Worm (Caenorhabditis elegans) whole organism, young adult: ENCODE measurements around the gene W01C8.1.

ENCODE experiments used
- B0261.1 ChIP-seq: sonication (generic microtip); optimal IDR thresholded peaks from 2 replicates; lab custom pipeline; 2016; ENCODE audit warnings: mild to moderate bottlenecking, missing genetic modification characterization, moderate library complexity, missing compliant biosample characterization
- T07F8.4 ChIP-seq: sonication (generic microtip); optimal IDR thresholded peaks from 2 replicates; lab custom pipeline; 2016; ENCODE audit warnings: mild to moderate bottlenecking, missing genetic modification characterization, moderate library complexity, missing compliant biosample characterization
- T26A5.8 ChIP-seq: sonication (generic microtip); optimal IDR thresholded peaks from 2 replicates; lab custom pipeline; 2016; ENCODE audit warnings: missing genetic modification characterization, missing compliant biosample characterization
- Y53F4B.3 ChIP-seq: fragments of 200-800 bp; sonication (Bioruptor generic); IDR thresholded peaks from 2 replicates; pipeline ENCODE4 v1.3.6; 2022; ENCODE audit warnings: missing genetic modification reagents, missing genetic modification characterization, missing compliant biosample characterization
- Y67H2A.10 ChIP-seq: fragments of 200-800 bp; sonication (Bioruptor generic); conservative IDR thresholded peaks from 2 replicates; pipeline ENCODE4 v1.3.6; 2022; ENCODE audit warnings: missing genetic modification reagents, missing genetic modification characterization, missing compliant biosample characterization
- Y79H2A.3 ChIP-seq: fragments of 200-800 bp; sonication (Bioruptor generic); conservative IDR thresholded peaks from 2 replicates; pipeline ENCODE4 v1.3.6; 2022; ENCODE audit warnings: missing genetic modification reagents, missing genetic modification characterization, missing compliant biosample characterization
- ZK185.1 ChIP-seq: sonication (generic microtip); optimal IDR thresholded peaks from 2 replicates; lab custom pipeline; 2016; ENCODE audit warnings: mild to moderate bottlenecking, missing genetic modification characterization, missing compliant biosample characterization; ENCODE audit not compliant: poor library complexity, severe bottlenecking
- akir-1 ChIP-seq: fragments of 200-800 bp; sonication (Bioruptor generic); optimal IDR thresholded peaks from 2 replicates; lab custom pipeline; 2018; ENCODE audit warnings: mild to moderate bottlenecking, missing genetic modification characterization, moderate library complexity, missing compliant biosample characterization
- ama-1 ChIP-seq, 3 experiments: fragments of 150-350 bp in 1 of 3; sonication (generic microtip) in 2 of 3; optimal IDR thresholded peaks; 2 replicates each; lab custom pipeline; 2014 to 2018; ENCODE audit warnings: missing biosample characterization in 2 of 3, missing genetic modification characterization in 2 of 3, missing genetic modification reagents in 2 of 3
- aptf-2 ChIP-seq: fragments of 200-800 bp; sonication (Bioruptor generic); conservative IDR thresholded peaks from 2 replicates; pipeline ENCODE4 v1.3.6; 2022; ENCODE audit warnings: missing genetic modification reagents, missing genetic modification characterization, missing compliant biosample characterization
- attf-6 ChIP-seq: fragments of 200-800 bp; sonication (Bioruptor generic); IDR thresholded peaks from 2 replicates; pipeline ENCODE4 v1.3.6; 2022; ENCODE audit warnings: missing genetic modification reagents, missing genetic modification characterization, missing compliant biosample characterization
- cebp-2 ChIP-seq: fragments of 200-800 bp; sonication (Bioruptor generic); IDR thresholded peaks from 2 replicates; pipeline ENCODE4 v1.3.6; 2022; ENCODE audit warnings: missing genetic modification characterization, missing compliant biosample characterization
- ceh-27 ChIP-seq: fragments of 200-800 bp; sonication (Bioruptor generic); optimal IDR thresholded peaks from 2 replicates; lab custom pipeline; 2018; ENCODE audit warnings: mild to moderate bottlenecking, missing genetic modification characterization, moderate library complexity, missing compliant biosample characterization
- chd-7 ChIP-seq: sonication (generic microtip); optimal IDR thresholded peaks from 2 replicates; lab custom pipeline; 2016; ENCODE audit warnings: mild to moderate bottlenecking, missing genetic modification characterization, moderate library complexity, missing compliant biosample characterization
- die-1 ChIP-seq: sonication (generic microtip); optimal IDR thresholded peaks from 2 replicates; lab custom pipeline; 2016; ENCODE audit warnings: missing genotype, mild to moderate bottlenecking, missing genetic modification characterization, missing compliant biosample characterization
- ets-4 ChIP-seq: fragments of 200-800 bp; sonication (Bioruptor generic); optimal IDR thresholded peaks from 2 replicates; lab custom pipeline; 2018; ENCODE audit warnings: mild to moderate bottlenecking, missing genetic modification characterization, missing compliant biosample characterization
- hlh-12 ChIP-seq: sonication (generic microtip); optimal IDR thresholded peaks from 2 replicates; lab custom pipeline; 2016; ENCODE audit warnings: missing genetic modification characterization, missing compliant biosample characterization
- lag-1 ChIP-seq: fragments of 200-800 bp; sonication (Bioruptor generic); IDR thresholded peaks from 2 replicates; pipeline ENCODE4 v1.3.6; 2022; ENCODE audit warnings: missing genetic modification reagents, missing genetic modification characterization, missing compliant biosample characterization
- madf-8 ChIP-seq: fragments of 200-800 bp; sonication (Bioruptor generic); conservative IDR thresholded peaks from 2 replicates; pipeline ENCODE4 v1.3.6; 2022; ENCODE audit warnings: missing genetic modification reagents, missing genetic modification characterization, missing compliant biosample characterization
- mxl-1 ChIP-seq: sonication (generic microtip); optimal IDR thresholded peaks from 2 replicates; lab custom pipeline; 2016; ENCODE audit warnings: missing genetic modification characterization, missing compliant biosample characterization
- pbrm-1 ChIP-seq: fragments of 200-800 bp; sonication (Bioruptor generic); IDR thresholded peaks from 2 replicates; pipeline ENCODE4 v1.3.6; 2022; ENCODE audit warnings: missing genetic modification reagents, missing genetic modification characterization, missing compliant biosample characterization
- rpc-1 ChIP-seq, 2 experiments: fragments of 150-350 bp in 1 of 2; sonication (generic microtip) in 1 of 2; optimal IDR thresholded peaks; 2 replicates each; lab custom pipeline; 2014 to 2018; ENCODE audit warnings: missing biosample characterization in 1 of 2, missing genetic modification characterization in 1 of 2, missing genetic modification reagents in 1 of 2, missing genotype in 1 of 2
- snpc-1.1 ChIP-seq: sonication (generic microtip); optimal IDR thresholded peaks from 2 replicates; lab custom pipeline; 2017; ENCODE audit warnings: missing genetic modification characterization, mild to moderate bottlenecking, missing compliant biosample characterization, antibody characterized with exemption, moderate library complexity, missing genotype, missing genetic modification reagents; ENCODE audit not compliant: insufficient read depth
- zfh-2 ChIP-seq: fragments of 200-800 bp; sonication (Bioruptor generic); conservative IDR thresholded peaks from 2 replicates; pipeline ENCODE4 v1.3.6; 2022; ENCODE audit warnings: missing genetic modification reagents, missing genetic modification characterization, missing compliant biosample characterization
- ztf-18 ChIP-seq: sonication (generic microtip); optimal IDR thresholded peaks from 2 replicates; lab custom pipeline; 2016; ENCODE audit warnings: missing genotype, mild to moderate bottlenecking, missing genetic modification characterization, missing compliant biosample characterization
- ztf-26 ChIP-seq: sonication (generic microtip); optimal IDR thresholded peaks from 2 replicates; lab custom pipeline; 2017; ENCODE audit warnings: missing genetic modification characterization, missing compliant biosample characterization
- ztf-3 ChIP-seq: fragments of 200-800 bp; sonication (Bioruptor generic); optimal IDR thresholded peaks from 2 replicates; lab custom pipeline; 2018; ENCODE audit warnings: mild to moderate bottlenecking, missing genetic modification characterization, missing compliant biosample characterization

Gene W01C8.1

DNA sequence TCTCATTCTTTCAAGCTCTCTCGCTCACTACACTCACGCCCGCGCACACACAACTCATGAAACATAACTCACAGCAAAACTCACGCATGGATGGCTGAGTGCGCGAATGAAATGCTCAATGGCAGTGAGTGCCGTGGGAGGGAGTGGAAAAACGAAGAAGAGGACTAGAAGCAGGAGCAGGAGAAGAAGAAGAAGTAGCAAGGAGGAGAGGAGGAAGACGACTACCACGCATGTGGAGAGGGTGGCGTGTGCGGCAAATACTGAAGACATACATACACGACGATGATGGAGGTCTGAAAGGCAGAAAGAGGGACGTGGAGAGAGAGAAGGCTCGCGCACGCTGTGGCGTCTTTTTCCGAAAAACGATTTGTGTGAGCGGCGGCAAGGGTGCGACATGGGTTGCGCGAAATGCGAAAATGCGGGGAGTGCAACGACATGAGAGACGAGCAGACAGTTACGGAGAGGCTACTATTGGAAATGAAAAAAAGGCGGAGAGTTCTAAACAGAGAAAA, 36.8 kb downstream of the W01C8.1 start (continued):
- TF ChIP-seq die-1: peak; percentile 27
- peak; percentile 62 for TF ChIP-seq ceh-27 (GFP tag; lab: Kevin White, UChicago)
- peak; percentile 33 for TF ChIP-seq ztf-18
- peak; percentile 65 for TF ChIP-seq chd-7 (tag; lab: Kevin White, UChicago)

DNA sequence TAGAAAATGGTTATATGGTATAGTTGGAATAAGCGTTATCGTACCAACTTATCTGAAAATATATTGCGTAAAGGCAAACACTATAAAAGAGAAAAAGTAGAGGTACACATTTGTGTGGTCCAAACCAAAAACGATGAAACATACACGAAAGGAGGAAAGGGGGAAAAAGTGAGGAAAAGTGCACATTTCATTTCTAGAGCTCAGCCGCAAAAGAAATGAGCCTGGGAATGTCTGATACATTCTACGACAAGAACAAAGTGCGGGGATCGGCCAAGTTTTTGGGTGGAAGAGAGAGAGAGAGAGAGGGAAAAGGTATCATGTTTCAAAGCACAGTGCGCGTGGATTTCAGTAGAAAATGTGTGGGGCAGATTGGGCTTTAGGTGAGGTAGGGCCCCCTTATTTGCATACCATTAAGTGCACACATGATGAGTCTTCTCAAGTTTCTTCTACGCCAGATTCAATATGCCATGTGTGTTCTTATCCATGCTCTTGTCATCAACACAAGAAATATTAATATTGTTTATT, 41.6 kb downstream of the W01C8.1 start, which contains the start of gene rgs-6:
Gene rgs-6, minus strand, starts transcription at position 51 of the 525 bp plus-strand sequence.
- TF ChIP-seq attf-6 (GFP tag; lab: Robert Waterston, UW) (no peak), Y67H2A.10 (GFP tag; lab: Robert Waterston, UW) (no peak), ztf-26 (no peak), cebp-2 (GFP tag; lab: Robert Waterston, UW) (no peak), snpc-1.1 (tag; lab: Kevin White, UChicago) (no peak), zfh-2 (GFP tag; lab: Robert Waterston, UW) (no peak), Y79H2A.3 (GFP tag; lab: Robert Waterston, UW) (no peak), chd-7 (tag; lab: Kevin White, UChicago) (no peak), T26A5.8 (tag; lab: Kevin White, UChicago) (no peak), rpc-1 (optimal IDR thresholded peaks at IDR 0.05; lab: Kevin White, UChicago) (no peak), rpc-1 (tag; optimal IDR thresholded peaks at IDR 0.05; lab: Kevin White, UChicago) (no peak), B0261.1 (tag; lab: Kevin White, UChicago) (no peak), pbrm-1 (no peak), mxl-1 (no peak)

DNA sequence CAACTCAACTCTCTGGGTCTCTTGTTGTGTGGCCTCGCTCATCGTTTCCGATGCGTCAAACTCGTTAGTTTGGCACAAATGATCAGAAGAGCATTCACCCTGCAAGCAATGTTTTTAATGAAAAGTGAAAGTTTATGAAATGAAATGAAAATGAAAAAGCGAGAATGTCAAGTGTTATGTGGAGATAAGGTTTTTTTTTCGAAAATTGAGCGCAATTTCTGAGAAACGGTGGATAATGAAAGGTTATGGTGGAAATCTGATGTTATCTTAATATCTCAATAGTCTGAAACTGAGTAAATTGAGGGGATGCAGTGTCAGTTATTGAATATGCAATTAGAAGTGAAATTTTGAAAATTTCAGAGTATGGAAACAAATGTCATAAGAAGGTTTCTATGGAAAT, 51.0 kb downstream of the W01C8.1 start, which contains the start of gene gnrr-4:
Gene gnrr-4, minus strand, starts transcription at position 101 of the 400 bp plus-strand sequence.
- TF ChIP-seq akir-1 (GFP tag; lab: Kevin White, UChicago): no peak
- TF ChIP-seq aptf-2 (GFP tag; lab: Robert Waterston, UW): no peak
- no peak for TF ChIP-seq hlh-12
- no peak for TF ChIP-seq zfh-2 (GFP tag; lab: Robert Waterston, UW)
- no peak for TF ChIP-seq Y53F4B.3 (GFP tag; lab: Robert Waterston, UW)
- no peak for TF ChIP-seq madf-8 (GFP tag; lab: Robert Waterston, UW)
- TF ChIP-seq ets-4 (GFP tag; lab: Kevin White, UChicago): no peak
- TF ChIP-seq ztf-3 (GFP tag; lab: Kevin White, UChicago): no peak
- no peak for TF ChIP-seq T07F8.4
- no peak for TF ChIP-seq lag-1 (GFP tag; lab: Robert Waterston, UW)
- no peak for TF ChIP-seq ceh-27 (GFP tag; lab: Kevin White, UChicago)
- no peak for TF ChIP-seq ZK185.1 (tag; lab: Kevin White, UChicago)
- TF ChIP-seq ama-1 (optimal IDR thresholded peaks at IDR 0.05; lab: Kevin White, UChicago): no peak
- no peak for TF ChIP-seq ama-1 (GFP tag; optimal IDR thresholded peaks at IDR 0.05; lab: Kevin White, UChicago)
